Worm (Caenorhabditis elegans) whole organism, L4 larva: ENCODE results near the gene srx-134.
A peak's percentile ranks its signal among the peaks of the same experiment; 100 is the strongest.

Experiments used
- D1046.2 ChIP-seq: fragments of 200-800 bp; sonication (Bioruptor generic); IDR thresholded peaks from 2 replicates; pipeline ENCODE4 v1.3.6; 2022; ENCODE audit warnings: missing genetic modification characterization, missing compliant biosample characterization
- ZK337.2 ChIP-seq: fragments of 200-800 bp; sonication (Bioruptor generic); IDR thresholded peaks from 2 replicates; pipeline ENCODE4 v1.3.6; 2022; ENCODE audit warnings: missing genetic modification reagents, missing genetic modification characterization, missing compliant biosample characterization
- ZK546.5 ChIP-seq, 2 experiments: sonication (generic microtip); optimal IDR thresholded peaks; 2 replicates each; lab custom pipeline; 2017; ENCODE audit warnings: missing biosample characterization in 2 of 2, missing genetic modification characterization in 2 of 2
- aha-1 ChIP-seq: fragments of 150-350 bp; peaks from one replicate; lab custom pipeline; 2014; ENCODE audit warnings: missing biosample characterization, missing genetic modification characterization
- ceh-20 ChIP-seq: fragments of 200-800 bp; sonication (Bioruptor generic); IDR thresholded peaks from 2 replicates; pipeline ENCODE4 v1.3.6; 2022; ENCODE audit warnings: missing genetic modification reagents, missing genetic modification characterization, missing compliant biosample characterization
- ceh-28 ChIP-seq: fragments of 150-350 bp; optimal IDR thresholded peaks from 2 replicates; lab custom pipeline; 2014; ENCODE audit warnings: missing biosample characterization, missing genetic modification reagents, missing genetic modification characterization
- cey-2 ChIP-seq: sonication (generic microtip); optimal IDR thresholded peaks from 3 replicates; lab custom pipeline; 2017; ENCODE audit warnings: missing genetic modification characterization, mild to moderate bottlenecking, missing compliant biosample characterization, antibody characterized with exemption, borderline replicate concordance; ENCODE audit not compliant: insufficient read depth
- ctbp-1 ChIP-seq: fragments of 200-800 bp; sonication (Bioruptor generic); IDR thresholded peaks from 2 replicates; pipeline ENCODE4 v1.3.6; 2022; ENCODE audit warnings: missing genetic modification reagents, missing genetic modification characterization, missing compliant biosample characterization
- daf-8 ChIP-seq: fragments of 200-800 bp; sonication (Bioruptor generic); IDR thresholded peaks from 2 replicates; pipeline ENCODE4 v1.3.6; 2022; ENCODE audit warnings: missing genetic modification characterization, missing compliant biosample characterization
- dmd-6 ChIP-seq: fragments of 200-800 bp; sonication (Bioruptor generic); IDR thresholded peaks from 2 replicates; pipeline ENCODE4 v1.3.6; 2022; ENCODE audit warnings: missing genetic modification reagents, missing genetic modification characterization, missing compliant biosample characterization
- gei-8 ChIP-seq: fragments of 200-800 bp; sonication (Bioruptor generic); optimal IDR thresholded peaks from 2 replicates; lab custom pipeline; 2018; ENCODE audit warnings: mild to moderate bottlenecking, missing genetic modification characterization, missing compliant biosample characterization
- hmg-1.1 ChIP-seq: fragments of 200-800 bp; sonication (Bioruptor generic); IDR thresholded peaks from 2 replicates; pipeline ENCODE4 v1.3.6; 2022; ENCODE audit warnings: missing genetic modification reagents, missing genetic modification characterization, missing compliant biosample characterization
- lin-1 ChIP-seq: fragments of 200-800 bp; sonication (Bioruptor generic); IDR thresholded peaks from 2 replicates; pipeline ENCODE4 v1.3.6; 2022; ENCODE audit warnings: missing genetic modification reagents, missing genetic modification characterization, missing compliant biosample characterization
- lin-15B ChIP-seq: fragments of 150-350 bp; sonication (generic microtip); optimal IDR thresholded peaks from 3 replicates; lab custom pipeline; 2014; ENCODE audit warnings: missing biosample characterization, missing genetic modification characterization
- lin-29 ChIP-seq: fragments of 200-800 bp; sonication (Bioruptor generic); IDR thresholded peaks from 2 replicates; pipeline ENCODE4 v1.3.6; 2022; ENCODE audit warnings: missing genetic modification reagents, missing genetic modification characterization, missing compliant biosample characterization
- lin-38 ChIP-seq: fragments of 200-800 bp; sonication (Bioruptor generic); IDR thresholded peaks from 2 replicates; pipeline ENCODE4 v1.3.6; 2022; ENCODE audit warnings: missing genetic modification reagents, missing genetic modification characterization, missing compliant biosample characterization
- lir-3 ChIP-seq: sonication (generic microtip); optimal IDR thresholded peaks from 2 replicates; lab custom pipeline; 2016; ENCODE audit warnings: mild to moderate bottlenecking, missing genetic modification characterization, missing compliant biosample characterization
- lsy-2 ChIP-seq, 2 experiments: fragments of 150-350 bp in 1 of 2; sonication (generic microtip) in 1 of 2; optimal IDR thresholded peaks; 2 replicates each; lab custom pipeline; 2014 to 2017; ENCODE audit warnings: missing biosample characterization in 2 of 2, missing genetic modification characterization in 2 of 2
- mdl-1 ChIP-seq, 2 experiments: fragments of 150-350 bp in 1 of 2; sonication (generic microtip) in 1 of 2; optimal IDR thresholded peaks; 2 replicates each; lab custom pipeline; 2014 to 2017; ENCODE audit warnings: missing biosample characterization in 2 of 2, missing genetic modification characterization in 2 of 2
- mxl-2 ChIP-seq: fragments of 200-800 bp; sonication (Bioruptor generic); conservative IDR thresholded peaks from 2 replicates; pipeline ENCODE4 v1.3.6; 2022; ENCODE audit warnings: missing genetic modification reagents, missing genetic modification characterization, missing compliant biosample characterization
- nhr-111 ChIP-seq: fragments of 200-800 bp; sonication (Bioruptor generic); optimal IDR thresholded peaks from 2 replicates; lab custom pipeline; 2018; ENCODE audit warnings: mild to moderate bottlenecking, missing genetic modification characterization, missing compliant biosample characterization
- nhr-42 ChIP-seq: fragments of 200-800 bp; sonication (Bioruptor generic); IDR thresholded peaks from 2 replicates; pipeline ENCODE4 v1.3.6; 2022; ENCODE audit warnings: missing genetic modification characterization, missing compliant biosample characterization
- nhr-48 ChIP-seq: sonication (generic microtip); optimal IDR thresholded peaks from 2 replicates; lab custom pipeline; 2016; ENCODE audit warnings: mild to moderate bottlenecking, missing genetic modification characterization, missing compliant biosample characterization
- nhr-76 ChIP-seq: fragments of 150-350 bp; optimal IDR thresholded peaks from 2 replicates; lab custom pipeline; 2014; ENCODE audit warnings: missing biosample characterization, missing genetic modification characterization
- pha-4 ChIP-seq, 2 experiments: fragments of 150-350 bp in 1 of 2; fragments of 200-800 bp in 1 of 2; sonication (Bioruptor generic) in 1 of 2; IDR thresholded peaks in 1 of 2; optimal IDR thresholded peaks in 1 of 2; 2 replicates each; pipeline versions ENCODE4 v1.3.6 to Lab custom; 2014 to 2022; ENCODE audit warnings: missing genetic modification characterization in 2 of 2, missing genetic modification reagents in 2 of 2, missing biosample characterization in 1 of 2, missing compliant biosample characterization in 1 of 2
- php-3 ChIP-seq: fragments of 200-800 bp; sonication (Bioruptor generic); IDR thresholded peaks from 2 replicates; pipeline ENCODE4 v1.3.6; 2022; ENCODE audit warnings: missing genetic modification reagents, missing genetic modification characterization, missing compliant biosample characterization
- sdz-12 ChIP-seq: fragments of 200-800 bp; sonication (Bioruptor generic); optimal IDR thresholded peaks from 2 replicates; lab custom pipeline; 2018; ENCODE audit warnings: mild to moderate bottlenecking, missing genetic modification characterization, missing compliant biosample characterization
- snpc-4 ChIP-seq: fragments of 150-350 bp; optimal IDR thresholded peaks from 2 replicates; lab custom pipeline; 2014; ENCODE audit warnings: missing biosample characterization, missing genetic modification characterization
- spr-1 ChIP-seq: sonication (generic microtip); optimal IDR thresholded peaks from 2 replicates; lab custom pipeline; 2016; ENCODE audit warnings: mild to moderate bottlenecking, missing genetic modification characterization, missing compliant biosample characterization
- tag-97 ChIP-seq: fragments of 200-800 bp; sonication (Bioruptor generic); IDR thresholded peaks from 2 replicates; pipeline ENCODE4 v1.3.6; 2022; ENCODE audit warnings: missing genetic modification characterization, missing compliant biosample characterization
- zfp-3 ChIP-seq: fragments of 200-800 bp; sonication (Bioruptor generic); conservative IDR thresholded peaks from 2 replicates; pipeline ENCODE4 v1.3.6; 2022; ENCODE audit warnings: missing genetic modification reagents, missing genetic modification characterization, missing compliant biosample characterization
- zip-2 ChIP-seq: fragments of 150-350 bp; optimal IDR thresholded peaks from 2 replicates; lab custom pipeline; 2014; ENCODE audit warnings: missing biosample characterization, missing genetic modification characterization

Gene srx-134

DNA sequence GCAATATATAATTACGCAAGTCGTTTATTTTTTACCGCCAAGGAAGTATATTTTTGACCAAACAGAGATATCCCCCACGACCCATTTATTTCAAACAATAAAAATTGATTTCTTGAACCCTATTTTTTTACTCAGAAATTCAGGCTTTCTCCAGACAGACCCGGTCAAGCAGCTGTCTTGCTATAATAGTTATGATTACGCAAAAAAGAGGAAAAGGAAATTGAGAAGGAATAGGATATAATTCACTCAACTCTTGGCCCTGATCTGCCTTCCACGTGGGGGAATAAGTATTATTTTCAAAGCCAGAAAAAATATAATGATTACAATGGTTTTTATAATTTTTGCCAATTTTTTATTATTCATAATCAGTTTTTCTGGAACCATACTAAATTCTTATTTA lies 856 bp upstream of the srx-134 start, which contains the start of gene srx-136:
TSS of gene srx-136 (plus strand) at position 301 of the 400 bp plus-strand sequence.
- TF ChIP-seq hmg-1.1 (no peak), mdl-1 (tag; optimal IDR thresholded peaks at IDR 0.05; lab: Kevin White, UChicago) (no peak), daf-8 (no peak), ZK337.2 (no peak), nhr-111 (GFP tag; lab: Kevin White, UChicago) (no peak), pha-4 (GFP tag; IDR thresholded peaks at IDR 0.05; lab: Robert Waterston, UW) (no peak), pha-4 (tag; optimal IDR thresholded peaks at IDR 0.05; lab: Kevin White, UChicago) (no peak), nhr-48 (tag; lab: Kevin White, UChicago) (no peak), ZK546.5 (tag; optimal IDR thresholded peaks at IDR 0.05; lab: Kevin White, UChicago) (no peak), sdz-12 (GFP tag; lab: Kevin White, UChicago) (no peak), nhr-42 (GFP tag; lab: Robert Waterston, UW) (no peak), nhr-76 (tag; lab: Kevin White, UChicago) (no peak), ceh-20 (GFP tag; lab: Robert Waterston, UW) (no peak)
- TF ChIP-seq, all 104 proteins: peak for 0

DNA sequence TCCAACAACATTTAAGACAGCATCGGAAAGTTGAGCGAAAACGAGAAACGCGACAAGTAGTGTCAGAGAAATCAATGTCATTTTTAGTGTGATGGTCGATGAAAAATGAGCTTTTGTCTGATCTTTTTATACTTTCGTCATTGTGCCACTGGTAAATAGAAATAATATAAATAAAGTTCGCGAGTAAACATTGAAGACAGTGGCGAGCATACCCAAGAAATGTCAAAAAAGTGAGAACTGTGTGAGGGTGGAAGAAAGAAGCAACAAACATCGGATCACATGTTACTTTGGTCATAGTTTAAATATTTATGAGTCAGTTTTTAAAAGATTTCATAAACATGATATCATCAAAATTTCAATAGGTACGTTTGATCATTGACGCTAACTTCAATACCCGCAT lies 2.0 kb downstream of the srx-134 start, which contains the start of gene ttr-21:
TSS of gene ttr-21 (minus strand) at position 100 of the 400 bp plus-strand sequence.
- TF ChIP-seq spr-1 (tag; lab: Kevin White, UChicago) = no peak
- TF ChIP-seq lin-1 (GFP tag; lab: Robert Waterston, UW) = no peak
- TF ChIP-seq cey-2 (tag; lab: Kevin White, UChicago) = no peak
- no peak for TF ChIP-seq ctbp-1 (GFP tag; lab: Robert Waterston, UW)
- TF ChIP-seq lin-29 (GFP tag; lab: Robert Waterston, UW) = no peak
- TF ChIP-seq mxl-2 = no peak
- no peak for TF ChIP-seq zip-2 (tag; lab: Kevin White, UChicago)
- TF ChIP-seq snpc-4 (tag; lab: Kevin White, UChicago) = no peak
- no peak for TF ChIP-seq tag-97
- no peak for TF ChIP-seq dmd-6
- no peak for TF ChIP-seq pha-4 (GFP tag; IDR thresholded peaks at IDR 0.05; lab: Robert Waterston, UW)
- TF ChIP-seq pha-4 (tag; optimal IDR thresholded peaks at IDR 0.05; lab: Kevin White, UChicago) = no peak
- no peak for TF ChIP-seq lin-38
- TF ChIP-seq D1046.2 (GFP tag; lab: Robert Waterston, UW) = no peak
- TF ChIP-seq ceh-28 (tag; lab: Kevin White, UChicago) = no peak
- no peak for TF ChIP-seq php-3 (GFP tag; lab: Robert Waterston, UW)
- TF ChIP-seq aha-1 (tag; lab: Kevin White, UChicago) = no peak
- TF ChIP-seq, all 104 proteins: peak for 0

DNA sequence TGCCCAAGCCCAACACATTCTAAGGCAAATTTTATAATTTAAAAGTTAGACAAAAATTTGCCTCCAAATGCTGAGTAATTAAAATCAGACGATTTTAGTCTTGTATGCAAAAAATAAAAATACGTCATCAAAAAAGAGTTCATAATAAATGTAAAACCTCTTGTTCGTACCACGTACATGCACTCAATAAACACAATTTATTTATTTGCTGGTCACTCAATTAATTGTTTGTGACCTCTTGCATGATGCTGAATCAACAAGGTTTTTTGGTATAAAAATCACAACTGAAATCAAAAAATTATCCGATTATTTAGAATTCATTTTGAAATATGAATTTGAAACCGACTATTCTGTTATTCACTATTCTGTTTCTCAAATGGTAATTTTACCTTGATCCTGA lies 6.1 kb downstream of the srx-134 start, which contains the start of gene hpx-2:
TSS of gene hpx-2 (plus strand) at position 301 of the 400 bp plus-strand sequence.
- TF ChIP-seq lsy-2 (tag; optimal IDR thresholded peaks at IDR 0.05; lab: Kevin White, UChicago) (no peak), lin-38 (no peak), lir-3 (tag; lab: Kevin White, UChicago) (no peak), snpc-4 (tag; lab: Kevin White, UChicago) (no peak), gei-8 (no peak), zfp-3 (GFP tag; lab: Robert Waterston, UW) (no peak), ZK546.5 (tag; optimal IDR thresholded peaks at IDR 0.05; lab: Kevin White, UChicago) (no peak)

DNA sequence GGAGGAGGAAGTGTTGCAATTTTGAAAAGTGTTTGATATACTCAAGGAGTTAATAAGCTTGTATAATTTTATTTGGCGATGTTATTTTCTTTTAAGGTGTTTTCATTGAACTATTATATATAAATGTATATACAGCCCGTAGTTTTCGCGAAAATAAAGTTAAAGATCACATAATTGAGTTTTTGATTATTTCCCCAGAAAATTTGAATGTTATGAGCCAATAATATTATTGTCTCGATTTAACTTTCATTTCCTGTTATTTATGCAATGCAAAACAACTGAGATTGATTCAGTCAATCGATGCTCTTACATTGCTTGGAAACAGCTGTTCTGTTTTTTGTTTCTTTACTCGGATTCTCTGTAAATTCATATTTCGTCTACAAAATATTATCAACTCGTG lies 7.9 kb downstream of the srx-134 start, which contains the start of gene srx-133:
TSS of gene srx-133 (plus strand) at position 301 of the 400 bp plus-strand sequence.
- peak; percentile 48 for TF ChIP-seq aha-1 (tag; lab: Kevin White, UChicago)
- TF ChIP-seq lin-15B (tag; lab: Kevin White, UChicago) = no peak
- TF ChIP-seq lir-3 (tag; lab: Kevin White, UChicago) = no peak

DNA sequence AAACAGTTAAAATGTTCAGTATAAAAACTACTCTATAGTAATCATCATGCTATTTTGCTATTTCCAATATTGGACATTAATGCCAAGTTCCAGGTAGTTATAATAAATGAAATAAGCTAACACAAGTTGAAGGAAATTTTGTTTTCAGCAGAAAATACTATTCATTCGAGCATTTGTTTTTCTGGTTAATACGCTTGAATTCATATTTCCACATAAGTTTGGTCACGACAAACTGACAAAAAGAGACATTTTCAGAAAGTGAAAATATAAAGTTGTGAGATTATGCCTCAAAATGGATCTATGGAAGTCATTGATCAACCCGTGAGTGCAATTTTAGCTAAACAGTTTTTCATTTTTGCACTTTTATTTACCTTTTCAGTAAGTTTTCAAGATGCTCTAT lies 11.1 kb downstream of the srx-134 start, which contains the start of gene srx-131:
TSS of gene srx-131 (plus strand) at position 301 of the 400 bp plus-strand sequence.
- TF ChIP-seq gei-8 = no peak
- TF ChIP-seq aha-1 (tag; lab: Kevin White, UChicago) = peak; percentile 33
